Worm (Caenorhabditis elegans): ENCODE results near the gene M151.2.

- TF ChIP-seq snpc-4 (tag; optimal IDR thresholded peaks at IDR 0.05) (no peak), mep-1 (tag; optimal IDR thresholded peaks at IDR 0.05) (no peak), pha-4 (tag; optimal IDR thresholded peaks at IDR 0.05) (no peak), lin-32 (GFP tag; optimal IDR thresholded peaks at IDR 0.05) (no peak), nhr-2 (tag; optimal IDR thresholded peaks at IDR 0.05) (no peak)
Observed at ce11 chrII:3665181-3665580, 34.3 kb downstream of the M151.2 start.
